Worm (Caenorhabditis elegans): ENCODE results near the gene klp-17.

- TF ChIP-seq nhr-20 (tag; optimal IDR thresholded peaks at IDR 0.05) (no peak), nhr-237 (tag; optimal IDR thresholded peaks at IDR 0.05) (no peak), egl-27 (tag; optimal IDR thresholded peaks at IDR 0.05) (no peak), nhr-12 (tag; optimal IDR thresholded peaks at IDR 0.05) (no peak), grh-1 (GFP tag; IDR thresholded peaks at IDR 0.05) (no peak), sox-4 (tag; optimal IDR thresholded peaks at IDR 0.05) (no peak), nhr-19 (GFP tag; conservative IDR thresholded peaks at IDR 0.05) (no peak), nhr-28 (tag; optimal IDR thresholded peaks at IDR 0.05) (no peak), ets-5 (GFP tag; IDR thresholded peaks at IDR 0.05) (no peak), jun-1 (tag; optimal IDR thresholded peaks at IDR 0.05) (no peak), unc-130 (tag; optimal IDR thresholded peaks at IDR 0.05) (no peak)
Measured at ce11 chrII:11514775-11515174, 47.3 kb upstream of the klp-17 start, which contains the start of gene srh-44.

Measured in whole organism, L1 larva.